Worm (Caenorhabditis elegans) whole organism, L4 larva: ENCODE measurements around the gene ZK84.1.

Source experiments
- Y105C5A.15 ChIP-seq: fragments of 200-800 bp; sonication (Bioruptor generic); IDR thresholded peaks from 2 replicates; pipeline ENCODE4 v1.3.6; 2022; ENCODE audit warnings: missing genetic modification characterization, missing compliant biosample characterization
- Y75B8A.6 ChIP-seq: fragments of 200-800 bp; sonication (Bioruptor generic); IDR thresholded peaks from 2 replicates; pipeline ENCODE4 v1.3.6; 2022; ENCODE audit warnings: missing genetic modification reagents, missing genetic modification characterization, missing compliant biosample characterization
- ZK546.5 ChIP-seq, 2 experiments: sonication (generic microtip); optimal IDR thresholded peaks; 2 replicates each; lab custom pipeline; 2017; ENCODE audit warnings: missing biosample characterization in 2 of 2, missing genetic modification characterization in 2 of 2
- aly-2 ChIP-seq: sonication (generic microtip); optimal IDR thresholded peaks from 2 replicates; lab custom pipeline; 2018; ENCODE audit warnings: missing biosample characterization, missing genetic modification characterization
- arid-1 ChIP-seq: fragments of 200-800 bp; sonication (Bioruptor generic); conservative IDR thresholded peaks from 2 replicates; pipeline ENCODE4 v1.3.6; 2022; ENCODE audit warnings: missing genetic modification reagents, missing genetic modification characterization, missing compliant biosample characterization
- attf-4 ChIP-seq: sonication (generic microtip); optimal IDR thresholded peaks from 3 replicates; lab custom pipeline; 2017; ENCODE audit warnings: missing biosample characterization, missing genetic modification characterization
- ceh-28 ChIP-seq: fragments of 150-350 bp; optimal IDR thresholded peaks from 2 replicates; lab custom pipeline; 2014; ENCODE audit warnings: missing biosample characterization, missing genetic modification reagents, missing genetic modification characterization
- daf-12 ChIP-seq: fragments of 150-350 bp; optimal IDR thresholded peaks from 2 replicates; lab custom pipeline; 2014; ENCODE audit warnings: missing biosample characterization, missing genetic modification reagents, missing genetic modification characterization
- daf-16 ChIP-seq, 3 experiments: sonication (generic microtip); optimal IDR thresholded peaks; 2 replicates each; lab custom pipeline; 2016 to 2017; ENCODE audit warnings: missing genetic modification characterization in 3 of 3, missing genetic modification reagents in 3 of 3, mild to moderate bottlenecking in 2 of 3, missing compliant biosample characterization in 2 of 3, missing biosample characterization in 1 of 3, moderate library complexity in 1 of 3
- daf-8 ChIP-seq: fragments of 200-800 bp; sonication (Bioruptor generic); IDR thresholded peaks from 2 replicates; pipeline ENCODE4 v1.3.6; 2022; ENCODE audit warnings: missing genetic modification characterization, missing compliant biosample characterization
- dmd-6 ChIP-seq: fragments of 200-800 bp; sonication (Bioruptor generic); IDR thresholded peaks from 2 replicates; pipeline ENCODE4 v1.3.6; 2022; ENCODE audit warnings: missing genetic modification reagents, missing genetic modification characterization, missing compliant biosample characterization
- dmd-8 ChIP-seq: fragments of 200-800 bp; sonication (Bioruptor generic); IDR thresholded peaks from 2 replicates; pipeline ENCODE4 v1.3.6; 2022; ENCODE audit warnings: missing genetic modification characterization, missing compliant biosample characterization
- dmd-9 ChIP-seq: fragments of 200-800 bp; sonication (Bioruptor generic); IDR thresholded peaks from 2 replicates; pipeline ENCODE4 v1.3.6; 2022; ENCODE audit warnings: missing genetic modification reagents, missing genetic modification characterization, missing compliant biosample characterization
- dpl-1 ChIP-seq: fragments of 150-350 bp; optimal IDR thresholded peaks from 2 replicates; lab custom pipeline; 2014; ENCODE audit warnings: missing biosample characterization, missing genetic modification reagents, missing genetic modification characterization
- dve-1 ChIP-seq: sonication (generic microtip); optimal IDR thresholded peaks from 2 replicates; lab custom pipeline; 2017; ENCODE audit warnings: antibody characterized with exemption, mild to moderate bottlenecking, missing genetic modification characterization, missing compliant biosample characterization; ENCODE audit not compliant: insufficient read depth
- gei-8 ChIP-seq: fragments of 200-800 bp; sonication (Bioruptor generic); optimal IDR thresholded peaks from 2 replicates; lab custom pipeline; 2018; ENCODE audit warnings: mild to moderate bottlenecking, missing genetic modification characterization, missing compliant biosample characterization
- hlh-11 ChIP-seq: fragments of 200-800 bp; sonication (Bioruptor generic); optimal IDR thresholded peaks from 2 replicates; lab custom pipeline; 2018; ENCODE audit warnings: mild to moderate bottlenecking, missing genetic modification characterization, missing compliant biosample characterization
- lin-1 ChIP-seq: fragments of 200-800 bp; sonication (Bioruptor generic); IDR thresholded peaks from 2 replicates; pipeline ENCODE4 v1.3.6; 2022; ENCODE audit warnings: missing genetic modification reagents, missing genetic modification characterization, missing compliant biosample characterization
- lin-29 ChIP-seq: fragments of 200-800 bp; sonication (Bioruptor generic); IDR thresholded peaks from 2 replicates; pipeline ENCODE4 v1.3.6; 2022; ENCODE audit warnings: missing genetic modification reagents, missing genetic modification characterization, missing compliant biosample characterization
- lsy-2 ChIP-seq, 2 experiments: fragments of 150-350 bp in 1 of 2; sonication (generic microtip) in 1 of 2; optimal IDR thresholded peaks; 2 replicates each; lab custom pipeline; 2014 to 2017; ENCODE audit warnings: missing biosample characterization in 2 of 2, missing genetic modification characterization in 2 of 2
- mdt-29 ChIP-seq: fragments of 200-800 bp; sonication (Bioruptor generic); IDR thresholded peaks from 2 replicates; pipeline ENCODE4 v1.3.6; 2022; ENCODE audit warnings: missing genetic modification reagents, missing genetic modification characterization, missing compliant biosample characterization
- mes-2 ChIP-seq: sonication (generic microtip); optimal IDR thresholded peaks from 2 replicates; lab custom pipeline; 2016; ENCODE audit warnings: missing genotype, mild to moderate bottlenecking, missing genetic modification characterization, missing compliant biosample characterization; ENCODE audit not compliant: poor library complexity, severe bottlenecking
- mxl-3 ChIP-seq: fragments of 200-800 bp; sonication (Bioruptor generic); optimal IDR thresholded peaks from 2 replicates; lab custom pipeline; 2018; ENCODE audit warnings: mild to moderate bottlenecking, missing genetic modification characterization, missing compliant biosample characterization
- nhr-10 ChIP-seq: fragments of 150-350 bp; optimal IDR thresholded peaks from 2 replicates; lab custom pipeline; 2014; ENCODE audit warnings: missing biosample characterization, missing genetic modification characterization
- nhr-28 ChIP-seq: fragments of 150-350 bp; optimal IDR thresholded peaks from 2 replicates; lab custom pipeline; 2014; ENCODE audit warnings: missing biosample characterization, missing genetic modification characterization
- nhr-48 ChIP-seq: sonication (generic microtip); optimal IDR thresholded peaks from 2 replicates; lab custom pipeline; 2016; ENCODE audit warnings: mild to moderate bottlenecking, missing genetic modification characterization, missing compliant biosample characterization
- nhr-77 ChIP-seq: fragments of 150-350 bp; optimal IDR thresholded peaks from 2 replicates; lab custom pipeline; 2014; ENCODE audit warnings: missing biosample characterization, missing genetic modification characterization
- php-3 ChIP-seq: fragments of 200-800 bp; sonication (Bioruptor generic); IDR thresholded peaks from 2 replicates; pipeline ENCODE4 v1.3.6; 2022; ENCODE audit warnings: missing genetic modification reagents, missing genetic modification characterization, missing compliant biosample characterization
- pqm-1 ChIP-seq: sonication (generic microtip); optimal IDR thresholded peaks from 2 replicates; lab custom pipeline; 2017; ENCODE audit warnings: missing biosample characterization, missing genetic modification characterization
- saeg-2 ChIP-seq: fragments of 200-800 bp; sonication (Bioruptor generic); IDR thresholded peaks from 2 replicates; pipeline ENCODE4 v1.3.6; 2022; ENCODE audit warnings: missing genetic modification reagents, missing genetic modification characterization, missing compliant biosample characterization
- set-16 ChIP-seq: fragments of 200-800 bp; sonication (Bioruptor generic); IDR thresholded peaks from 2 replicates; pipeline ENCODE4 v1.3.6; 2022; ENCODE audit warnings: missing genetic modification reagents, missing genetic modification characterization, missing compliant biosample characterization
- skn-1 ChIP-seq: fragments of 150-350 bp; optimal IDR thresholded peaks from 2 replicates; lab custom pipeline; 2014; ENCODE audit warnings: missing biosample characterization, missing genetic modification characterization
- spr-1 ChIP-seq: sonication (generic microtip); optimal IDR thresholded peaks from 2 replicates; lab custom pipeline; 2016; ENCODE audit warnings: mild to moderate bottlenecking, missing genetic modification characterization, missing compliant biosample characterization
- spr-3 ChIP-seq: fragments of 200-800 bp; sonication (Bioruptor generic); optimal IDR thresholded peaks from 2 replicates; lab custom pipeline; 2018; ENCODE audit warnings: mild to moderate bottlenecking, missing genetic modification characterization, missing compliant biosample characterization
- zfp-2 ChIP-seq: sonication (generic microtip); optimal IDR thresholded peaks from 2 replicates; lab custom pipeline; 2016; ENCODE audit warnings: mild to moderate bottlenecking, missing genetic modification characterization, missing compliant biosample characterization

ZK84.1 gene

ce11 chrII:6047639-6048159 lies 27.2 kb downstream of the ZK84.1 start, which contains the start of the genes R12C12.6 and ran-5 (continued):
- TF ChIP-seq spr-3 (GFP tag; lab: Kevin White, UChicago) (peak; percentile 40), dmd-9 (GFP tag; lab: Robert Waterston, UW) (peak; percentile 76), daf-12 (tag; lab: Kevin White, UChicago) (no peak), saeg-2 (GFP tag; lab: Robert Waterston, UW) (0 out of 2 replicates have a peak, but pooled peaks have one; percentile 12), dmd-8 (GFP tag; lab: Robert Waterston, UW) (no peak), ceh-28 (tag; lab: Kevin White, UChicago) (no peak), skn-1 (tag; lab: Kevin White, UChicago) (no peak), daf-8 (GFP tag; lab: Robert Waterston, UW) (no peak)

DNA sequence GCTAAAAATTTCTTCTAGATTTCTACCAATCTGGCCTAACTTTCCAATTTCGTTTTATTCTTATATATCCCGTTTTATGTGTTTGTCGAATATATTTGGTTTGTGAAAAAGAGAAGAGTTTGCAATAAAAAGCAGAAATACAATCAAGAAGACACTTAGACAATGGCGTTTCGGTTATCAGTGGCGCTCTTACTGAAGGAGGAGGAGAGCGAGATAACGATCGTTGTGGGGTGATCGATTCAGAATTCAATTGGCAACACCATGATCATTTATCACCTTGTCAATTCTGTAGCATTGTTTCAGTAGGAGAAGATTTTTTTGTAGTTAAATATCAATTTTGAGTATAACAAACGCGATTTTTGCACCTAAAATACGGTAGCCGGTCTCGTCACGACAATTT lies 29.1 kb downstream of the ZK84.1 start:
- peak; percentile 73 for TF ChIP-seq dve-1 (tag; lab: Kevin White, UChicago)
- TF ChIP-seq nhr-48 (tag; lab: Kevin White, UChicago): peak; percentile 26
- TF ChIP-seq hlh-11 (tag; lab: Kevin White, UChicago): peak; percentile 62
- TF ChIP-seq dmd-6 (GFP tag; lab: Robert Waterston, UW): peak; percentile 71
- TF ChIP-seq lsy-2 (tag; optimal IDR thresholded peaks at IDR 0.05; lab: Kevin White, UChicago): peak in 1 of 2 experiments; percentile 8
- TF ChIP-seq daf-16 (GFP tag; optimal IDR thresholded peaks at IDR 0.05; lab: Kevin White, UChicago): no peak
- peak; percentile 39 for TF ChIP-seq daf-16 (tag; optimal IDR thresholded peaks at IDR 0.05; lab: Kevin White, UChicago)
- no peak for TF ChIP-seq ZK546.5 (tag; optimal IDR thresholded peaks at IDR 0.05; lab: Kevin White, UChicago)
- no peak for TF ChIP-seq mdt-29 (GFP tag; lab: Robert Waterston, UW)
- 0 out of 2 replicates have a peak, but pooled peaks have one; percentile 38 for TF ChIP-seq lin-1
- TF ChIP-seq mes-2: peak; percentile 5
- peak; percentile 31 for TF ChIP-seq nhr-77 (tag; lab: Kevin White, UChicago)
- peak; percentile 82 for TF ChIP-seq nhr-28 (tag; lab: Kevin White, UChicago)
- no peak for TF ChIP-seq lin-29
- peak; percentile 83 for TF ChIP-seq pqm-1 (tag; lab: Kevin White, UChicago)
- peak; percentile 54; the same call in 1 of the 2 replicates for TF ChIP-seq php-3
- no peak for TF ChIP-seq gei-8 (GFP tag; lab: Kevin White, UChicago)
- peak; percentile 22 for TF ChIP-seq nhr-10 (tag; lab: Kevin White, UChicago)

DNA sequence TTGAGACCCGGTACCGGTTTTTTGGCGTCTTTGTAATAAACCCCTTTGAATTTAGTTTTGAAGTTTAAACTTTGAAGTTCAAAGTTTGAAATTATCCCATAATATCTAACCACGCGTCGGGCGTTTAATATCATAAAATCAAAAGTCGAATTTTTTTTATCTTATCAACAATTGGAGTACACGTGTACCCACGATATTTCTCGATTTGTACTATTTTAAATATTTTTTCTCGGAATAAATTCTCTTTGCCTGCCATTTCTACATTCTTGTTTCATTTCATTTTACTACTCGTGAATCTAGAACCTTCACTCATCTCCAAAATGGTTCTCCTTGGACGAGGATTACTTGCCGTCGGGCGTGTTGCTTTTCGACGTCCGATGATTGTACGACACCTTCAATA lies 29.7 kb downstream of the ZK84.1 start, which contains the start of gene gldc-1:
TSS of gene gldc-1 (plus strand) at position 301 of the 400 bp plus-strand sequence.
- no peak for TF ChIP-seq attf-4 (tag; lab: Kevin White, UChicago)
- TF ChIP-seq Y75B8A.6 (GFP tag; lab: Robert Waterston, UW): no peak
- no peak for TF ChIP-seq set-16 (GFP tag; lab: Robert Waterston, UW)
- TF ChIP-seq arid-1 (GFP tag; lab: Robert Waterston, UW): no peak
- TF ChIP-seq spr-1 (tag; lab: Kevin White, UChicago): no peak
- TF ChIP-seq dve-1 (tag; lab: Kevin White, UChicago): no peak
- TF ChIP-seq mxl-3 (GFP tag; lab: Kevin White, UChicago): no peak
- TF ChIP-seq daf-16 (GFP tag; optimal IDR thresholded peaks at IDR 0.05; lab: Kevin White, UChicago): no peak
- peak; percentile 29 for TF ChIP-seq daf-16 (tag; optimal IDR thresholded peaks at IDR 0.05; lab: Kevin White, UChicago)
- TF ChIP-seq nhr-48 (tag; lab: Kevin White, UChicago): peak; percentile 2
- TF ChIP-seq aly-2 (tag; lab: Kevin White, UChicago): no peak
- no peak for TF ChIP-seq zfp-2 (tag; lab: Kevin White, UChicago)
- TF ChIP-seq saeg-2 (GFP tag; lab: Robert Waterston, UW): no peak
- no peak for TF ChIP-seq Y105C5A.15 (GFP tag; lab: Robert Waterston, UW)
- TF ChIP-seq dmd-9 (GFP tag; lab: Robert Waterston, UW): no peak
- no peak for TF ChIP-seq pqm-1 (tag; lab: Kevin White, UChicago)
- no peak for TF ChIP-seq dpl-1 (GFP tag; lab: Kevin White, UChicago)
- peak; percentile 47 for TF ChIP-seq dmd-6 (GFP tag; lab: Robert Waterston, UW)
